Worm (Caenorhabditis elegans): ENCODE measurements around the gene spc-1.

The spc-1 gene

DNA sequence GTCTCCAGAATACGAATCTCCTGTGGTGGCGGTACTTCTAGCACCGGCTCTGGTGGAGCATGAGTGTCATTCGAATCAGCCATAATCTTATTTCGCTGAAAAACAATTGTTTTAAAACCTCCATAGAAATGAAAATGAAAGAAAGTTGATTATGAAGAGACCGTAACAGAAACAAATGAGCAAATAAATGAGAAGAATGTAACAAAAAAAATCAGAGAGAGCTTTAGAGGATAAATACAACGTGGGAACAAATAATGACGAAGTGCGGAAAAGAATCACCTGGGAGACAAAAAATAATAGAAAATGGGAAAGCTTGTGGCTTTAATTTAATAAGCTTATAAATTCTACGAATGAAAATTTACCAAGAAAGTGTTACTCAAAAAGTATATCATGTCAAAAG is at the start of gene spc-1:
spc-1 (minus strand) TSS at position 101 of the 400 bp plus-strand sequence.
- TF ChIP-seq dpl-1 (GFP tag; optimal IDR thresholded peaks at IDR 0.05) = no peak
- no peak for TF ChIP-seq egrh-3 (GFP tag; IDR thresholded peaks at IDR 0.05)
- no peak for TF ChIP-seq lir-1 (GFP tag; conservative IDR thresholded peaks at IDR 0.05)
- no peak for TF ChIP-seq snpc-1.1 (tag; optimal IDR thresholded peaks at IDR 0.05; ENCODE audit: insufficient read depth)
- no peak for TF ChIP-seq F55B11.4 (tag; optimal IDR thresholded peaks at IDR 0.05; ENCODE audit: borderline replicate concordance, insufficient read depth)
- no peak for TF ChIP-seq nfya-2 (GFP tag; IDR thresholded peaks at IDR 0.05)
- no peak for TF ChIP-seq mxl-1 (tag; optimal IDR thresholded peaks at IDR 0.05)
- TF ChIP-seq atf-7 (tag; optimal IDR thresholded peaks at IDR 0.05) = no peak
- no peak for TF ChIP-seq hmg-1.2 (GFP tag; IDR thresholded peaks at IDR 0.05)
- TF ChIP-seq nfyb-1 (GFP tag; IDR thresholded peaks at IDR 0.05) = no peak
- no peak for TF ChIP-seq dox-1 (GFP tag; IDR thresholded peaks at IDR 0.05)
- TF ChIP-seq pha-4 (tag; optimal IDR thresholded peaks at IDR 0.05) = no peak

DNA sequence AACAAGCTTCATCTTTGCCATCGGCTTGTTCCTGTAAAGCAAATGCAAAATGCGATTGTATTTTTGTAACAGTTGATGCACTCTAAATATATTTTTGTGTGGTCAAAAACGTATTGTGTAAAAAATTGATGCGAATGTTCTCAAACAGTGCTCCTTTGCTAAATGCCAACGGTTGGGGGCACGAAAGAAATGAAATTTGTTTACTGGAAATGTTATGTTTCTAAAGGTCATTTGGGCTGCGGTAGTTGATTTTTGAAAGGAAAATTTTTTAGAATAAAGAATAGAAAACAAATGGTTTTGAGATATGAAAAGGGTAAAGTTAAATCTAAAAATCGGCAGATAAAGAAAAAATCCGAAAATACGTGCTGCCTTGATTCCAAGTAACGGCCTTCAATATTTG is 43.6 kb upstream of the spc-1 start, which contains the start of gene C15C7.6:
C15C7.6 (minus strand) TSS at position 101 of the 400 bp plus-strand sequence.
- no peak for TF ChIP-seq T07F8.4 (tag; optimal IDR thresholded peaks at IDR 0.05)
- TF ChIP-seq rec-8 (tag; optimal IDR thresholded peaks at IDR 0.05) = no peak
- TF ChIP-seq Y79H2A.3 (GFP tag; conservative IDR thresholded peaks at IDR 0.05) = no peak
- no peak for TF ChIP-seq C06A6.2 (GFP tag; conservative IDR thresholded peaks at IDR 0.05)
- no peak for TF ChIP-seq hlh-12 (tag; optimal IDR thresholded peaks at IDR 0.05)
- TF ChIP-seq pbrm-1 (GFP tag; IDR thresholded peaks at IDR 0.05) = no peak
- TF ChIP-seq hrde-1 (tag; optimal IDR thresholded peaks at IDR 0.05; ENCODE audit: borderline replicate concordance) = no peak
- TF ChIP-seq let-607 (tag; optimal IDR thresholded peaks at IDR 0.05) = no peak
- TF ChIP-seq ztf-28 (GFP tag; IDR thresholded peaks at IDR 0.05) = no peak
- no peak for TF ChIP-seq ets-4 (GFP tag; optimal IDR thresholded peaks at IDR 0.05)
- no peak for TF ChIP-seq madf-6 (GFP tag; IDR thresholded peaks at IDR 0.05)
- TF ChIP-seq sdz-38 (tag; optimal IDR thresholded peaks at IDR 0.05) = no peak
- TF ChIP-seq lsy-27 (tag; optimal IDR thresholded peaks at IDR 0.05; ENCODE audit: borderline replicate concordance, insufficient read depth) = no peak
- TF ChIP-seq athp-1 (tag; optimal IDR thresholded peaks at IDR 0.05) = no peak
- no peak for TF ChIP-seq cebp-1 (GFP tag; IDR thresholded peaks at IDR 0.05)
- TF ChIP-seq cebp-1 (tag; optimal IDR thresholded peaks at IDR 0.05) = no peak
- no peak for TF ChIP-seq fkh-3 (tag; optimal IDR thresholded peaks at IDR 0.05)
- TF ChIP-seq madf-3 (GFP tag; IDR thresholded peaks at IDR 0.05) = no peak
- TF ChIP-seq F10E7.11 (tag; optimal IDR thresholded peaks at IDR 0.05) = no peak

DNA sequence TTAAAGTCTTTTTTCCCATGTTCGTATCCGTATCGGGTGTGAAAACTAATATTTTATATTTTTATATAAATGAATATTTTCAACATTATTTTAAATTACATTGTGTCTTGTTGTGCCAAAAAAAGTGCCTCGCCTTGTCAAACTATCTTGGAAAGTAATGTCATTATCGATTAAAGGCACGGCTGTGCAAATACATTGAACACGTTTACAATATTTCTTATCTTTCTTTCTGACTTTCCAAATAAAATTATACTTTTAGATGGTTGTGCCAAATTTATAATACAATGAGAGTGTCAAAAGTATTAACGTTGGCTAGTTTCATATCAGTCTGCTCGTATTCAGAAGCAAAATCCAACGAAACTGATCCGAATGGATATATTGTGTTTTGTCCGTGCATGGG is 38.7 kb upstream of the spc-1 start, which contains the start of gene pfut-1:
pfut-1 (plus strand) TSS at position 258 of the 400 bp plus-strand sequence.
- TF ChIP-seq unc-62 (GFP tag; optimal IDR thresholded peaks at IDR 0.05) (no peak), attf-5 (GFP tag; optimal IDR thresholded peaks at IDR 0.05) (no peak), nhr-27 (tag; optimal IDR thresholded peaks at IDR 0.05) (no peak), mcd-1 (GFP tag; IDR thresholded peaks at IDR 0.05) (no peak), lin-54 (GFP tag; optimal IDR thresholded peaks at IDR 0.05) (no peak), nhr-80 (tag; optimal IDR thresholded peaks at IDR 0.05) (peak; percentile 24), F52B5.7 (tag; optimal IDR thresholded peaks at IDR 0.05) (no peak), ceh-40 (GFP tag; IDR thresholded peaks at IDR 0.05) (no peak), B0019.2 (GFP tag; conservative IDR thresholded peaks at IDR 0.05) (no peak), let-607 (tag; optimal IDR thresholded peaks at IDR 0.05) (peak in 1 of 2 experiments; percentile 23)

Measured in whole organism, young adult.